Fruit fly (Drosophila melanogaster) whole organism, prepupa: ENCODE data around the gene CG9368.

Experiments used
- Blimp-1 ChIP-seq: fragments of 200-800 bp; sonication (Bioruptor generic); optimal IDR thresholded peaks from 3 replicates; lab custom pipeline; 2017; ENCODE audit warnings: missing biosample characterization, missing genetic modification characterization, mild to moderate bottlenecking, moderate library complexity, missing genetic modification reagents
- CG10631 ChIP-seq: fragments of 200-800 bp; sonication (Bioruptor generic); optimal IDR thresholded peaks from 2 replicates; lab custom pipeline; 2016; ENCODE audit warnings: missing biosample characterization, missing genetic modification characterization
- CG11294 ChIP-seq: fragments of 200-800 bp; sonication (Bioruptor generic); IDR thresholded peaks from 2 replicates; pipeline ENCODE4 v1.3.6; 2022; ENCODE audit warnings: missing biosample characterization, missing genetic modification characterization
- CG11762 ChIP-seq: fragments of 200-800 bp; sonication (Bioruptor generic); optimal IDR thresholded peaks from 3 replicates; lab custom pipeline; 2016; ENCODE audit warnings: missing biosample characterization, missing genetic modification characterization; ENCODE audit not compliant: insufficient read depth
- CG11902 ChIP-seq: fragments of 200-800 bp; sonication (Bioruptor generic); optimal IDR thresholded peaks from 3 replicates; lab custom pipeline; 2016; ENCODE audit warnings: missing biosample characterization, missing genetic modification characterization
- CG15336 ChIP-seq: fragments of 200-800 bp; sonication (Bioruptor generic); IDR thresholded peaks from 2 replicates; pipeline ENCODE4 v1.3.6; 2022; ENCODE audit warnings: missing biosample characterization, missing genetic modification characterization
- CG16779 ChIP-seq: fragments of 200-800 bp; sonication (Bioruptor generic); optimal IDR thresholded peaks from 3 replicates; lab custom pipeline; 2017; ENCODE audit warnings: missing biosample characterization, mild to moderate bottlenecking, missing genetic modification characterization
- CG3032 ChIP-seq: fragments of 200-800 bp; optimal IDR thresholded peaks from 2 replicates; lab custom pipeline; 2019; ENCODE audit warnings: missing biosample characterization, mild to moderate bottlenecking, missing genetic modification characterization, moderate library complexity
- CG31627 ChIP-seq: fragments of 200-800 bp; sonication (Bioruptor generic); optimal IDR thresholded peaks from 3 replicates; lab custom pipeline; 2016; ENCODE audit warnings: missing biosample characterization, missing genetic modification characterization
- CG32006 ChIP-seq: fragments of 200-800 bp; sonication (Bioruptor generic); optimal IDR thresholded peaks from 3 replicates; lab custom pipeline; 2017; ENCODE audit warnings: missing biosample characterization, mild to moderate bottlenecking, missing genetic modification characterization
- CG34406 ChIP-seq: fragments of 200-800 bp; sonication (Bioruptor generic); optimal IDR thresholded peaks from 3 replicates; lab custom pipeline; 2016; ENCODE audit warnings: missing biosample characterization, missing genetic modification characterization
- CG3919 ChIP-seq: fragments of 200-800 bp; sonication (Bioruptor generic); optimal IDR thresholded peaks from 3 replicates; lab custom pipeline; 2016; ENCODE audit warnings: missing biosample characterization, missing genetic modification characterization
- CG4318 ChIP-seq: fragments of 200-800 bp; sonication (Bioruptor generic); optimal IDR thresholded peaks from 3 replicates; lab custom pipeline; 2017; ENCODE audit warnings: missing biosample characterization, mild to moderate bottlenecking, missing genetic modification characterization
- CG6163 ChIP-seq: fragments of 200-800 bp; sonication (Bioruptor generic); IDR thresholded peaks from 3 replicates; pipeline ENCODE4 v1.3.6; 2022; ENCODE audit warnings: missing biosample characterization, missing genetic modification characterization
- CG6276 ChIP-seq: fragments of 200-800 bp; sonication (Bioruptor generic); optimal IDR thresholded peaks from 2 replicates; lab custom pipeline; 2017; ENCODE audit warnings: missing biosample characterization, mild to moderate bottlenecking, missing genetic modification characterization
- CG6792 ChIP-seq: fragments of 200-800 bp; sonication (Bioruptor generic); optimal IDR thresholded peaks from 3 replicates; lab custom pipeline; 2016; ENCODE audit warnings: missing biosample characterization, missing genetic modification characterization
- CG6854 ChIP-seq: fragments of 200-800 bp; sonication (Bioruptor generic); optimal IDR thresholded peaks from 2 replicates; lab custom pipeline; 2017; ENCODE audit warnings: missing biosample characterization, mild to moderate bottlenecking, missing genetic modification characterization
- CG8319 ChIP-seq: fragments of 200-800 bp; sonication (Bioruptor generic); optimal IDR thresholded peaks from 3 replicates; lab custom pipeline; 2016; ENCODE audit warnings: missing biosample characterization, missing genetic modification characterization
- CG8632 ChIP-seq: fragments of 200-800 bp; sonication (Bioruptor generic); optimal IDR thresholded peaks from 3 replicates; lab custom pipeline; 2016; ENCODE audit warnings: missing biosample characterization, missing genetic modification characterization
- CG9139 ChIP-seq: fragments of 200-800 bp; sonication (Bioruptor generic); optimal IDR thresholded peaks from 3 replicates; lab custom pipeline; 2017; ENCODE audit warnings: missing biosample characterization, mild to moderate bottlenecking, missing genetic modification characterization
- Eip75B ChIP-seq: fragments of 200-800 bp; sonication (Bioruptor generic); optimal IDR thresholded peaks from 3 replicates; lab custom pipeline; 2016; ENCODE audit warnings: missing biosample characterization, missing genetic modification characterization
- Eip78C ChIP-seq: fragments of 200-800 bp; sonication (Bioruptor generic); peaks from one replicate; lab custom pipeline; 2016; ENCODE audit warnings: missing biosample characterization, missing genetic modification characterization
- Eip93F ChIP-seq: fragments of 200-800 bp; sonication (Bioruptor generic); optimal IDR thresholded peaks from 2 replicates; lab custom pipeline; 2016; ENCODE audit warnings: missing biosample characterization, mild to moderate bottlenecking, missing genetic modification characterization
- Ets21C ChIP-seq: fragments of 200-800 bp; sonication (Bioruptor generic); optimal IDR thresholded peaks from 3 replicates; lab custom pipeline; 2016; ENCODE audit warnings: missing biosample characterization, missing genetic modification characterization
- Hr38 ChIP-seq: sonication (Bioruptor generic); optimal IDR thresholded peaks from 2 replicates; lab custom pipeline; 2016; ENCODE audit warnings: missing biosample characterization, missing genetic modification characterization
- Hr4 ChIP-seq: fragments of 200-800 bp; sonication (Bioruptor generic); optimal IDR thresholded peaks from 3 replicates; lab custom pipeline; 2016; ENCODE audit warnings: missing biosample characterization, missing genetic modification characterization
- Lpt ChIP-seq: fragments of 200-800 bp; sonication (Bioruptor generic); optimal IDR thresholded peaks from 3 replicates; lab custom pipeline; 2016; ENCODE audit warnings: missing biosample characterization, missing genetic modification characterization
- Met ChIP-seq: fragments of 200-800 bp; sonication (Bioruptor generic); optimal IDR thresholded peaks from 3 replicates; lab custom pipeline; 2016; ENCODE audit warnings: missing biosample characterization, missing genetic modification characterization
- OdsH ChIP-seq: fragments of 200-800 bp; sonication (Bioruptor generic); optimal IDR thresholded peaks from 3 replicates; lab custom pipeline; 2016; ENCODE audit warnings: missing biosample characterization, missing genetic modification characterization
- Smox ChIP-seq: fragments of 200-800 bp; sonication (Bioruptor generic); optimal IDR thresholded peaks from 3 replicates; lab custom pipeline; 2016; ENCODE audit warnings: missing biosample characterization, missing genetic modification characterization
- Sox102F ChIP-seq: fragments of 200-800 bp; sonication (Bioruptor generic); optimal IDR thresholded peaks from 2 replicates; lab custom pipeline; 2016; ENCODE audit warnings: missing biosample characterization, mild to moderate bottlenecking, missing genetic modification characterization
- Sox14 ChIP-seq: fragments of 200-800 bp; sonication (Bioruptor generic); optimal IDR thresholded peaks from 3 replicates; lab custom pipeline; 2016; ENCODE audit warnings: missing biosample characterization, missing genetic modification characterization
- achi ChIP-seq: fragments of 200-800 bp; sonication (Bioruptor generic); optimal IDR thresholded peaks from 3 replicates; lab custom pipeline; 2016; ENCODE audit warnings: missing biosample characterization, missing genetic modification characterization
- cyc ChIP-seq: fragments of 200-800 bp; sonication (Bioruptor generic); optimal IDR thresholded peaks from 3 replicates; lab custom pipeline; 2016; ENCODE audit warnings: missing biosample characterization, missing genetic modification characterization
- dac ChIP-seq: fragments of 200-800 bp; sonication (Bioruptor generic); optimal IDR thresholded peaks from 2 replicates; lab custom pipeline; 2017; ENCODE audit warnings: missing biosample characterization, mild to moderate bottlenecking, missing genetic modification characterization
- dsx ChIP-seq: fragments of 200-800 bp; optimal IDR thresholded peaks from 3 replicates; lab custom pipeline; 2019; ENCODE audit warnings: missing biosample characterization, mild to moderate bottlenecking, missing genetic modification characterization, moderate library complexity; ENCODE audit not compliant: poor library complexity, severe bottlenecking
- fd59A ChIP-seq: fragments of 200-800 bp; sonication (Bioruptor generic); optimal IDR thresholded peaks from 2 replicates; lab custom pipeline; 2017; ENCODE audit warnings: missing biosample characterization, mild to moderate bottlenecking, missing genetic modification characterization, missing genetic modification reagents
- fd85E ChIP-seq: fragments of 200-800 bp; sonication (Bioruptor generic); optimal IDR thresholded peaks from 3 replicates; lab custom pipeline; 2016; ENCODE audit warnings: missing biosample characterization, missing genetic modification characterization
- fkh ChIP-seq: fragments of 200-800 bp; sonication (Bioruptor generic); optimal IDR thresholded peaks from 3 replicates; lab custom pipeline; 2017; ENCODE audit warnings: missing biosample characterization, mild to moderate bottlenecking, missing genetic modification characterization, moderate library complexity
- lz ChIP-seq: fragments of 200-800 bp; sonication (Bioruptor generic); optimal IDR thresholded peaks from 3 replicates; lab custom pipeline; 2016; ENCODE audit warnings: missing biosample characterization, missing genetic modification characterization
- net ChIP-seq: fragments of 200-800 bp; sonication (Bioruptor generic); optimal IDR thresholded peaks from 3 replicates; lab custom pipeline; 2016; ENCODE audit warnings: missing biosample characterization, missing genetic modification characterization
- pdm3 ChIP-seq: fragments of 200-800 bp; sonication (Bioruptor generic); optimal IDR thresholded peaks from 3 replicates; lab custom pipeline; 2016; ENCODE audit warnings: missing biosample characterization, missing genetic modification characterization
- spab ChIP-seq: fragments of 200-800 bp; sonication (Bioruptor generic); optimal IDR thresholded peaks from 2 replicates; lab custom pipeline; 2017; ENCODE audit warnings: missing biosample characterization, mild to moderate bottlenecking, missing genetic modification characterization, missing genetic modification reagents
- ss ChIP-seq, 2 experiments: fragments of 200-800 bp; sonication (Bioruptor generic); optimal IDR thresholded peaks; 2 replicates in 1 of 2; 3 replicates in 1 of 2; lab custom pipeline; 2017 to 2018; ENCODE audit warnings: mild to moderate bottlenecking in 2 of 2, missing biosample characterization in 2 of 2, missing genetic modification characterization in 2 of 2, moderate library complexity in 1 of 2
- svp ChIP-seq: fragments of 200-800 bp; sonication (Bioruptor generic); peaks from one replicate; lab custom pipeline; 2016; ENCODE audit warnings: missing biosample characterization, missing genetic modification characterization
- vri ChIP-seq: fragments of 200-800 bp; sonication (Bioruptor generic); optimal IDR thresholded peaks from 3 replicates; lab custom pipeline; 2016; ENCODE audit warnings: missing biosample characterization, mild to moderate bottlenecking, missing genetic modification characterization

The CG9368 gene

DNA sequence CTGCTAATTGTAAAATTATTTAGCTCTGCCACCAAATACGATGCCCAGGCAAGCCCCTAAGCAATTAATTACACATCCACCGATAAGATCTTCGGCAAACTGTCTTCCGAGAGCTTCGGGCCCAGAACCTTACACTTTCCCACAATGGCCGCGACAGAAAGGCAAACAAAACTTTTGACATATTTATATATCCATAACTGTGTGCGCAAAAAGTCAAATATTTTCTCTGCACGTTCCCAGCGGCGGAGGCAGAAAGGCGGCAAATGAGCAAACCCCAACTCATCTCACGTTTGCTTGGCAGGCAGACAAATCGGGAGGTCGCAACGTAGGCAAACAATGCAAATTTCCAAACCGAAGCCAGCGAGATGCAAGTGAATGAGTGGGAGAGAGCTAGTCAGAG, 42.3 kb upstream of the CG9368 start:
- TF ChIP-seq fkh (GFP tag; lab: Kevin White, UChicago) (peak; percentile 77), CG8319 (no peak), svp (GFP tag; lab: Kevin White, UChicago) (peak; percentile 5), Sox102F (GFP tag; lab: Kevin White, UChicago) (peak; percentile 7)

DNA sequence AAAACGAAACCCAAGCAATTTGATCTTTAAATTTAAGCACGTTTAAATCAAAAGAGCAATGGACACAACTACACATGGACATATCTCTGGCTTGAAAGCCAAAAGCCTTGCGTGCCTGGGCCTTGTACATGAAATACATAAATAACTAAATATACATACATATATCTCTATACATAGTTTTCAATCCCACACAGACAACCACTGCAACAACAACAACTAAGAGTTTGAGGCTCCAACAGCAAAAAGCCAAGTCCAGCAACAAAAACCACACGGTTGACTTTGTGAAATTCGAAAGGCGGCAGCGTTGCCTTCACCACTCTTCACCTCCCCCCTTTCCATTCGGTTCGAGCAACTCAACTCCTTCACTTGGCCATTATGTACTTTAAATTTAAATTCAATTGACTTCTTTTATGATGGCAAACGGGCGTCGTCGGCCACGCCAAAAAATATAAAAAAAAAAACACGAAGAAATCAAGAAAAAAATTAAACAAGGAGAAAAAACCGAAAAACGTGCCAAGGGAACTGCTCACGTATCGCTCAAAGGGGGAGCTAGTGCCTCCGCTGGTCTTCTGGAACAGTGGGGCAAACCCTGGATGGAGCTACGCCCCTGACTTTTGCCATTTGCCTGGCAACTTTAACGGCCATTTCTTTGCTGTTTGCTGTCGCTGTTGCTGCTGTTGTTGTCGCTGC, 41.3 kb upstream of the CG9368 start:
- TF ChIP-seq Hr38 (peak; percentile 72), dsx (GFP tag; lab: Kevin White, UChicago) (peak; percentile 65), ss (GFP tag; optimal IDR thresholded peaks at IDR 0.05; lab: Kevin White, UChicago) (peak in 1 of 2 experiments; percentile 69), CG8319 (no peak), CG6276 (GFP tag; lab: Kevin White, UChicago) (peak; percentile 75)

DNA sequence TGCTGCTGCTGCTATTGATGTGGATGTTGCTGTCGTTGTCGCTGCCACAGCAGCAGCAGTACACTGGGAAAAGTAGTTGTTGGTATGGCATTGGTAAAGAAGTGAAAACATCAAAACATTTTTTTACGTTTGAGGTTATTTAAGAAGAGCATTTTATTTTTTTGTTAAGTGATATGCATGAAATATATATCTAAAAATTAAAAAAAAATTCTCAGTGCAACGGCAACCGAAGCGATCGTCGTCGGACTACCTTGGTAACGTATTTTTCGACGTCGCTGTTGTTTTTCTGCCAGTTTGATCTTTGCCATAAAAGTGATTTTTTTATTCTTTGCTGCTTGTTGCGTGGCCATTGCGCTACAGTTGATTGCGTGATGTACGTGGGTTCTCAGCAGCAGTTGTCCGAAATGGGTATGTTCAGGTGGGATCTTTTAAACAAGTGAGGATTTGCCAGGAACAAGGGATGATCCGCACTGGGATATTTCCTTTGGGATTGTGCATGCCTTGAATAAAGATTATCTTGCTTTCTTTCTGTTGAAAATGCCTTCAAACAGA, 40.7 kb upstream of the CG9368 start:
- peak; percentile 98 for TF ChIP-seq CG9139 (GFP tag; lab: Kevin White, UChicago)
- peak; percentile 97 for TF ChIP-seq CG11902 (GFP tag; lab: Kevin White, UChicago)
- peak; percentile 99 for TF ChIP-seq CG6163 (GFP tag; lab: Robert Waterston, UW)
- TF ChIP-seq CG11762: peak; percentile 97
- peak; percentile 99 for TF ChIP-seq CG3032 (tag; lab: Kevin White, UChicago)
- TF ChIP-seq CG15336 (GFP tag; lab: Robert Waterston, UW): peak; percentile 99
- TF ChIP-seq Blimp-1 (GFP tag; lab: Kevin White, UChicago): peak; percentile 94
- TF ChIP-seq Eip75B (GFP tag; lab: Kevin White, UChicago): peak; percentile 99
- peak; percentile 100 for TF ChIP-seq Eip78C (GFP tag; lab: Kevin White, UChicago)
- peak; percentile 97 for TF ChIP-seq vri (GFP tag; lab: Kevin White, UChicago)
- peak; percentile 98 for TF ChIP-seq CG6792 (GFP tag; lab: Kevin White, UChicago)
- TF ChIP-seq CG16779 (tag; lab: Kevin White, UChicago): peak; percentile 95
- peak; percentile 98 for TF ChIP-seq achi (GFP tag; lab: Kevin White, UChicago)
- TF ChIP-seq ss (GFP tag; optimal IDR thresholded peaks at IDR 0.05; lab: Kevin White, UChicago): peak; percentile 99
- peak; percentile 98 for TF ChIP-seq CG6854 (GFP tag; lab: Kevin White, UChicago)
- peak; percentile 96 for TF ChIP-seq CG4318 (GFP tag; lab: Kevin White, UChicago)
- TF ChIP-seq CG10631 (GFP tag; lab: Kevin White, UChicago): peak; percentile 99
- peak; percentile 96 for TF ChIP-seq Ets21C (GFP tag; lab: Kevin White, UChicago)
- TF ChIP-seq CG34406: peak; percentile 98
- peak; percentile 98 for TF ChIP-seq Hr4 (GFP tag; lab: Kevin White, UChicago)
- TF ChIP-seq Smox (GFP tag; lab: Kevin White, UChicago): peak; percentile 98
- TF ChIP-seq CG8632 (GFP tag; lab: Kevin White, UChicago): peak; percentile 98
- peak; percentile 98 for TF ChIP-seq CG31627
- peak; percentile 99 for TF ChIP-seq CG3919 (GFP tag; lab: Kevin White, UChicago)
- peak; percentile 99 for TF ChIP-seq svp (GFP tag; lab: Kevin White, UChicago)
- TF ChIP-seq fkh (GFP tag; lab: Kevin White, UChicago): peak; percentile 79
- peak; percentile 98 for TF ChIP-seq lz (GFP tag; lab: Kevin White, UChicago)
- peak; percentile 43 for TF ChIP-seq Hr38
- TF ChIP-seq fd85E (GFP tag; lab: Kevin White, UChicago): peak; percentile 94
- peak; percentile 99 for TF ChIP-seq Met (GFP tag; lab: Kevin White, UChicago)
- peak; percentile 98 for TF ChIP-seq cyc (GFP tag; lab: Kevin White, UChicago)
- TF ChIP-seq dac (GFP tag; lab: Kevin White, UChicago): peak; percentile 94
- TF ChIP-seq spab (GFP tag; lab: Kevin White, UChicago): peak; percentile 98
- peak; percentile 98 for TF ChIP-seq Sox14 (GFP tag; lab: Kevin White, UChicago)
- TF ChIP-seq OdsH (GFP tag; lab: Kevin White, UChicago): peak; percentile 98
- peak; percentile 98 for TF ChIP-seq CG32006 (GFP tag; lab: Kevin White, UChicago)
- peak; percentile 99 for TF ChIP-seq fd59A
- TF ChIP-seq net: peak; percentile 99
- peak; percentile 98 for TF ChIP-seq Lpt (GFP tag; lab: Kevin White, UChicago)
- peak; percentile 99 for TF ChIP-seq Eip93F (GFP tag; lab: Kevin White, UChicago)
- TF ChIP-seq pdm3 (GFP tag; lab: Kevin White, UChicago): peak; percentile 98
- TF ChIP-seq CG11294: peak; percentile 94
